Worm (Caenorhabditis elegans): ENCODE data around the gene Y49E10.10.

- TF ChIP-seq lin-40 (tag; optimal IDR thresholded peaks at IDR 0.05) (no peak), lin-35 (GFP tag; optimal IDR thresholded peaks at IDR 0.05) (no peak), F39B2.1 (GFP tag; IDR thresholded peaks at IDR 0.05) (no peak), ets-4 (GFP tag; optimal IDR thresholded peaks at IDR 0.05) (no peak), athp-1 (tag; optimal IDR thresholded peaks at IDR 0.05) (no peak), lsy-27 (tag; optimal IDR thresholded peaks at IDR 0.05; ENCODE audit: borderline replicate concordance, insufficient read depth) (no peak), unc-62 (GFP tag; optimal IDR thresholded peaks at IDR 0.05) (no peak), F57C9.4 (tag; optimal IDR thresholded peaks at IDR 0.05) (no peak), madf-3 (GFP tag; IDR thresholded peaks at IDR 0.05) (no peak)
Observed at ce11 chrIII:12359265-12359664, 36.0 kb upstream of the Y49E10.10 start, which contains the start of gene Y75B8A.34.

Data from whole organism, young adult.